Worm (Caenorhabditis elegans): ENCODE results near the gene jmjd-1.2.

DNA sequence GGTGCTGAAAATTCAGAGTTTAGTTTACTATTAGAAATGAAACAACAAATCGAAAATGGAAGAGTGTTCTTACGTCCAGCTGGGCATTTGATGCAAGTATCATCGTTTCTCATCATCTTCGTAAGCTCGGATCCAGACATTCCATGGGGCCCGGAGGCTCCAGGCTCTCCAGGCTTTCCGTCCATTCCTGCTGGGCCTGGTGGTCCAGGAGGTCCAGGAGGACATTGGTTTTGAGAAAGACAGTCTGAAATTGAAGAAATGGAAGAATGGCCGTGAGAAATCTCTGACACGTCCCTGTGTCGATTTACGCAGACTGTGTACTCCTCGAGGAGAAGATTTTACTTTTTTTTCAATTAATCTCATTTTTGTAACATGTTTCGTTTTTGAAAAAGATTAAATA lies 4.4 kb upstream of the jmjd-1.2 start:
- TF ChIP-seq ccch-3 (GFP tag; optimal IDR thresholded peaks at IDR 0.05) (no peak), F57A8.1 (GFP tag; optimal IDR thresholded peaks at IDR 0.05) (no peak), ztf-3 (GFP tag; optimal IDR thresholded peaks at IDR 0.05) (no peak), K11D2.4 (GFP tag; IDR thresholded peaks at IDR 0.05) (no peak)

All from whole organism, young adult.